Worm (Caenorhabditis elegans): ENCODE measurements around the gene C06A8.6.

The C06A8.6 gene

DNA sequence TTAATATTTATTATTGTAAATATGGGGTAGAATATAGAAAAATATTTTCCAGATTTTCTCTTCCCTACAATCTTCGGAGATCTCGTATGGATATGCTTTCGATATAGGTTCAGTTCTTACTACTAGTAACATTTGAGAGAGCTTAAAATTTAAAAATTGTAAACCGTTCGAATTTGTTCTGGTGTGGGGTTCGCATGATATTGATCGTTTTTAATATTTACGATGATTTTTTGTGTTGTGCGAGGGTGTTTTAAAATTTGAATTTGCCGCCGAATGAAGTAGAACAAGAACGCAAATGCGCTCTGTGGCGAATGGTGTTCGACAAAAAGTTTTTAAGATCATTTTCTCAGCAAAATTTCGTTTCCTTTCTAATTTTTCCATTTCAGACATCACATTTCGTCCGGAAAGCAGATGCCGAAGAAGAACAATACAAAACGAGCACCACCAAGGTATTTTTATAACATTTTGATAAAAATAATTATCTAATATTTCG lies 11.2 kb downstream of the C06A8.6 start, which contains the start of gene skr-17:
Gene skr-17, plus strand, starts transcription at position 51 of the 493 bp plus-strand sequence.
- TF ChIP-seq ztf-29 (GFP tag; IDR thresholded peaks at IDR 0.05) (no peak), ref-1 (GFP tag; conservative IDR thresholded peaks at IDR 0.05) (no peak), T22C8.4 (GFP tag; IDR thresholded peaks at IDR 0.05) (no peak), ztf-23 (GFP tag; IDR thresholded peaks at IDR 0.05) (no peak), flt-1 (GFP tag; IDR thresholded peaks at IDR 0.05) (no peak), cog-1 (tag; optimal IDR thresholded peaks at IDR 0.05) (no peak), med-1 (GFP tag; optimal IDR thresholded peaks at IDR 0.05; ENCODE audit: insufficient read depth) (no peak), tab-1 (GFP tag; IDR thresholded peaks at IDR 0.05) (no peak), klf-2 (GFP tag; conservative IDR thresholded peaks at IDR 0.05) (no peak)

- no peak for TF ChIP-seq ztf-23 (GFP tag; IDR thresholded peaks at IDR 0.05)
- TF ChIP-seq klf-2 (GFP tag; conservative IDR thresholded peaks at IDR 0.05), result no peak
- TF ChIP-seq flt-1 (GFP tag; IDR thresholded peaks at IDR 0.05), result no peak
- TF ChIP-seq ztf-29 (GFP tag; IDR thresholded peaks at IDR 0.05), result no peak
- TF ChIP-seq T22C8.4 (GFP tag; IDR thresholded peaks at IDR 0.05), result no peak
- TF ChIP-seq tab-1 (GFP tag; IDR thresholded peaks at IDR 0.05), result no peak
- no peak for TF ChIP-seq cog-1 (tag; optimal IDR thresholded peaks at IDR 0.05)
- no peak for TF ChIP-seq med-1 (GFP tag; optimal IDR thresholded peaks at IDR 0.05; ENCODE audit: insufficient read depth)
- no peak for TF ChIP-seq ref-1 (GFP tag; conservative IDR thresholded peaks at IDR 0.05)
These were observed 17.3 kb downstream of the C06A8.6 start for ce11 chrII:7789605-7790004.

ce11 chrII:7790324-7790898 lies 18.1 kb downstream of the C06A8.6 start, which contains the start of gene srlf-1:
Gene srlf-1, plus strand, starts transcription at chrII:7790591.
- TF ChIP-seq T22C8.4 (GFP tag; IDR thresholded peaks at IDR 0.05) (no peak), klf-2 (GFP tag; conservative IDR thresholded peaks at IDR 0.05) (no peak), ztf-23 (GFP tag; IDR thresholded peaks at IDR 0.05) (no peak), cog-1 (tag; optimal IDR thresholded peaks at IDR 0.05) (no peak), ztf-29 (GFP tag; IDR thresholded peaks at IDR 0.05) (no peak)

ce11 chrII:7791408-7792050 lies 19.2 kb downstream of the C06A8.6 start:
- TF ChIP-seq cog-1 (tag; optimal IDR thresholded peaks at IDR 0.05) (no peak), med-1 (GFP tag; optimal IDR thresholded peaks at IDR 0.05; ENCODE audit: insufficient read depth) (no peak), ztf-29 (GFP tag; IDR thresholded peaks at IDR 0.05) (no peak), flt-1 (GFP tag; IDR thresholded peaks at IDR 0.05) (no peak), ztf-23 (GFP tag; IDR thresholded peaks at IDR 0.05) (no peak), tab-1 (GFP tag; IDR thresholded peaks at IDR 0.05) (no peak), ref-1 (GFP tag; conservative IDR thresholded peaks at IDR 0.05) (no peak), klf-2 (GFP tag; conservative IDR thresholded peaks at IDR 0.05) (no peak), T22C8.4 (GFP tag; IDR thresholded peaks at IDR 0.05) (no peak)

ce11 chrII:7792514-7792913 lies 20.2 kb downstream of the C06A8.6 start:
- TF ChIP-seq tab-1 (GFP tag; IDR thresholded peaks at IDR 0.05), result no peak
- no peak for TF ChIP-seq klf-2 (GFP tag; conservative IDR thresholded peaks at IDR 0.05)
- no peak for TF ChIP-seq ztf-29 (GFP tag; IDR thresholded peaks at IDR 0.05)
- no peak for TF ChIP-seq T22C8.4 (GFP tag; IDR thresholded peaks at IDR 0.05)
- TF ChIP-seq flt-1 (GFP tag; IDR thresholded peaks at IDR 0.05), result no peak
- no peak for TF ChIP-seq ztf-23 (GFP tag; IDR thresholded peaks at IDR 0.05)
- TF ChIP-seq med-1 (GFP tag; optimal IDR thresholded peaks at IDR 0.05; ENCODE audit: insufficient read depth), result no peak
- no peak for TF ChIP-seq cog-1 (tag; optimal IDR thresholded peaks at IDR 0.05)

- TF ChIP-seq klf-2 (GFP tag; conservative IDR thresholded peaks at IDR 0.05), result no peak
These were observed 21.9 kb downstream of the C06A8.6 start, which contains the start of gene glr-4 for ce11 chrII:7794222-7794621. Gene glr-4, minus strand, starts transcription at chrII:7794322.

DNA sequence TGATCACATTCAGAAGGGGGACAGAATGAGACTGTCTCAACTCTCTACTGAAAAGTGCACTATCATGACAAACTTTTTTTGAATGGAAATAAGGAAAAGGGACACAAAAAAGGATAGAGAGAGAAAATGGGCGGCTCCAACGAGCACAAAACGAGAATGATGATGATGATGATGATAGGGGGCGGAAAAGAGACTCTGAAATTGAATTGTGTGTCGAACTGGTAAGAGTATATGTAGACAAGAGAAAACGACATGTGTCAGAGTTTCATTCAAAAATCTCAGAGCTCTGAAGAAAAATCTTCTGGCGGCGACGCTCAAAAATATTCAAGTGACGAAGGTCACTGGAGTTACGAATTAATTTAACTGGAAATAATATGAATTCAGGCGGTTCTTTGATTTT lies 23.0 kb downstream of the C06A8.6 start:
- TF ChIP-seq tab-1 (GFP tag; IDR thresholded peaks at IDR 0.05) (no peak), ztf-23 (GFP tag; IDR thresholded peaks at IDR 0.05) (no peak), ztf-29 (GFP tag; IDR thresholded peaks at IDR 0.05) (no peak), cog-1 (tag; optimal IDR thresholded peaks at IDR 0.05) (no peak)

DNA sequence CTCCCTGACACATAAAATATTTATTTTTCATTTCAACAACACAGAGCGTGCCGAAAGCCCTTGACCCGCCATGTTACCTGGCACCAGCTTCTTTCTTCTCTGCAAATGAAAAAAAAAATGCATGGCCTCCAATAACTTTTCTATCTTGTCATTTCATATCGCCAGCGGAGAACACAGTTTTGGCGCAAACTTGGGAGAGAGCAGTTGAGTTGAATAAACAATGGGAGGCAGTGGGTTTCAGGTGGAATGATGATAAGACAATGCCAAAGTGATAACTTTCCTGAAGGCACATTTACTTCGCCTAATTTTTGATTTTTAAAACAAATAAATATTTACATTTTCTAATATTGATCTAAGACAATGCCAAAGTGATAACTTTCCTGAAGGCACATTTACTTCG lies 29.0 kb downstream of the C06A8.6 start:
- TF ChIP-seq tab-1 (GFP tag; IDR thresholded peaks at IDR 0.05) (no peak), klf-2 (GFP tag; conservative IDR thresholded peaks at IDR 0.05) (no peak), T22C8.4 (GFP tag; IDR thresholded peaks at IDR 0.05) (no peak), ref-1 (GFP tag; conservative IDR thresholded peaks at IDR 0.05) (no peak), ztf-23 (GFP tag; IDR thresholded peaks at IDR 0.05) (no peak), flt-1 (GFP tag; IDR thresholded peaks at IDR 0.05) (no peak), ztf-29 (GFP tag; IDR thresholded peaks at IDR 0.05) (no peak), med-1 (GFP tag; optimal IDR thresholded peaks at IDR 0.05; ENCODE audit: insufficient read depth) (no peak), cog-1 (tag; optimal IDR thresholded peaks at IDR 0.05) (no peak)

- TF ChIP-seq tab-1 (GFP tag; IDR thresholded peaks at IDR 0.05) (no peak), cog-1 (tag; optimal IDR thresholded peaks at IDR 0.05) (no peak), ref-1 (GFP tag; conservative IDR thresholded peaks at IDR 0.05) (no peak), ztf-23 (GFP tag; IDR thresholded peaks at IDR 0.05) (no peak), flt-1 (GFP tag; IDR thresholded peaks at IDR 0.05) (no peak), T22C8.4 (GFP tag; IDR thresholded peaks at IDR 0.05) (no peak), ztf-29 (GFP tag; IDR thresholded peaks at IDR 0.05) (no peak), med-1 (GFP tag; optimal IDR thresholded peaks at IDR 0.05; ENCODE audit: insufficient read depth) (no peak), klf-2 (GFP tag; conservative IDR thresholded peaks at IDR 0.05) (no peak)
These were observed 29.6 kb downstream of the C06A8.6 start for ce11 chrII:7801899-7802298.

DNA sequence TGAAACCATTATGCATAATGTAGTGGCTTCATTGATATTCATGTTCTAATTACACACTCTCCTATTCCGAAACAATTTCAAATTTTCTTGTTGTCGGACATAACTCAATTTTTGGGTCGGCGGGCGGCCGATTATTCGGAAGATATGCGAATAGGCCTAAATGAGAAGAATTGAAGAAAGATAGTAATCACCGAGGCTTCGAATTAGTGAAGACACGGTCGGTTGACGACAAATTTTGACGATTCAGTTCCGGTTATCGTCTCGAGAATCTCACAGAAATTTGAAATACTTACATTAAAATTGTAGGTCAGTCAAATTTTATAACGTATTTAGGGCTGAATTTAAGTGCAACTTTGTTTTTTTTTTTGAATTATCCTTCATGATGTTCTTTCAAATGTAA lies 30.9 kb downstream of the C06A8.6 start:
- TF ChIP-seq cog-1 (tag; optimal IDR thresholded peaks at IDR 0.05) (no peak), ztf-23 (GFP tag; IDR thresholded peaks at IDR 0.05) (no peak), ref-1 (GFP tag; conservative IDR thresholded peaks at IDR 0.05) (no peak), klf-2 (GFP tag; conservative IDR thresholded peaks at IDR 0.05) (no peak), ztf-29 (GFP tag; IDR thresholded peaks at IDR 0.05) (no peak), tab-1 (GFP tag; IDR thresholded peaks at IDR 0.05) (no peak), T22C8.4 (GFP tag; IDR thresholded peaks at IDR 0.05) (no peak), flt-1 (GFP tag; IDR thresholded peaks at IDR 0.05) (no peak), med-1 (GFP tag; optimal IDR thresholded peaks at IDR 0.05; ENCODE audit: insufficient read depth) (no peak)
